Fruit fly (Drosophila melanogaster) whole organism, embryonic: Measurements from ENCODE around the gene COX7AL2.

Experiments
- Bteb2 ChIP-seq: fragments of 200-800 bp; sonication (Bioruptor generic); optimal IDR thresholded peaks from 2 replicates; lab custom pipeline; 2016; ENCODE audit warnings: missing biosample characterization, missing genetic modification characterization
- CG10654 ChIP-seq: fragments of 200-800 bp; sonication (Bioruptor generic); optimal IDR thresholded peaks from 2 replicates; lab custom pipeline; 2016; ENCODE audit warnings: missing biosample characterization, missing genetic modification characterization
- CG12299 ChIP-seq: fragments of 200-800 bp; sonication (Bioruptor generic); optimal IDR thresholded peaks from 2 replicates; lab custom pipeline; 2018; ENCODE audit warnings: missing biosample characterization, mild to moderate bottlenecking, missing genetic modification characterization
- CG12659 ChIP-seq: fragments of 200-800 bp; sonication (Bioruptor generic); optimal IDR thresholded peaks from 3 replicates; lab custom pipeline; 2017; ENCODE audit warnings: mild to moderate bottlenecking, missing biosample characterization, missing genetic modification reagents, missing genetic modification characterization
- CG14014 ChIP-seq: fragments of 200-800 bp; sonication (Bioruptor generic); IDR thresholded peaks from 2 replicates; pipeline ENCODE4 v1.3.6; 2022; ENCODE audit warnings: missing biosample characterization, missing genetic modification characterization
- CG15011 ChIP-seq: fragments of 200-800 bp; sonication (Bioruptor generic); optimal IDR thresholded peaks from 3 replicates; lab custom pipeline; 2018; ENCODE audit warnings: missing biosample characterization, mild to moderate bottlenecking, missing genetic modification characterization
- CG15269 ChIP-seq: fragments of 200-800 bp; sonication (Bioruptor generic); optimal IDR thresholded peaks from 2 replicates; lab custom pipeline; 2018; ENCODE audit warnings: missing biosample characterization, mild to moderate bottlenecking, missing genetic modification characterization, moderate library complexity
- CG15696 ChIP-seq: fragments of 200-800 bp; sonication (Bioruptor generic); optimal IDR thresholded peaks from 2 replicates; lab custom pipeline; 2019; ENCODE audit warnings: missing biosample characterization, mild to moderate bottlenecking, missing genetic modification characterization, moderate library complexity
- CG18764 ChIP-seq: fragments of 200-800 bp; sonication (Bioruptor generic); optimal IDR thresholded peaks from 3 replicates; lab custom pipeline; 2016; ENCODE audit warnings: missing biosample characterization, missing genetic modification characterization
- CG31224 ChIP-seq: fragments of 200-800 bp; sonication (Bioruptor generic); IDR thresholded peaks from 2 replicates; pipeline ENCODE4 v1.3.6; 2022; ENCODE audit warnings: missing biosample characterization, missing genetic modification characterization
- CG31365 ChIP-seq: fragments of 200-800 bp; sonication (Bioruptor generic); optimal IDR thresholded peaks from 2 replicates; lab custom pipeline; 2018; ENCODE audit warnings: missing biosample characterization, mild to moderate bottlenecking, missing genetic modification characterization
- CG3281 ChIP-seq: fragments of 200-800 bp; sonication (Bioruptor generic); optimal IDR thresholded peaks from 3 replicates; lab custom pipeline; 2017; ENCODE audit warnings: missing biosample characterization, mild to moderate bottlenecking, missing genetic modification characterization
- CG3407 ChIP-seq: fragments of 200-800 bp; sonication (Bioruptor generic); optimal IDR thresholded peaks from 2 replicates; lab custom pipeline; 2018; ENCODE audit warnings: missing biosample characterization, mild to moderate bottlenecking, missing genetic modification characterization
- CG34376 ChIP-seq: fragments of 200-800 bp; sonication (Bioruptor generic); optimal IDR thresholded peaks from 2 replicates; lab custom pipeline; 2018; ENCODE audit warnings: missing biosample characterization, mild to moderate bottlenecking, missing genetic modification characterization
- CG42726 ChIP-seq: fragments of 200-800 bp; sonication (Bioruptor generic); IDR thresholded peaks from 2 replicates; pipeline ENCODE4 v1.3.6; 2022; ENCODE audit warnings: missing biosample characterization, missing genetic modification characterization; ENCODE audit not compliant: partially characterized antibody
- CG6254 ChIP-seq: fragments of 200-800 bp; sonication (Bioruptor generic); optimal IDR thresholded peaks from 3 replicates; lab custom pipeline; 2017; ENCODE audit warnings: mild to moderate bottlenecking, missing biosample characterization, missing genetic modification reagents, missing genetic modification characterization
- CG6813 ChIP-seq: fragments of 200-800 bp; sonication (Bioruptor generic); optimal IDR thresholded peaks from 2 replicates; lab custom pipeline; 2017; ENCODE audit warnings: missing biosample characterization, missing genetic modification characterization, mild to moderate bottlenecking, moderate library complexity, missing genetic modification reagents
- CG7556 ChIP-seq: fragments of 200-800 bp; sonication (Bioruptor generic); optimal IDR thresholded peaks from 2 replicates; lab custom pipeline; 2017; ENCODE audit warnings: missing biosample characterization, mild to moderate bottlenecking, missing genetic modification characterization
- CG7745 ChIP-seq: fragments of 200-800 bp; sonication (Bioruptor generic); optimal IDR thresholded peaks from 2 replicates; lab custom pipeline; 2018; ENCODE audit warnings: missing biosample characterization, mild to moderate bottlenecking, missing genetic modification characterization, moderate library complexity
- CG7963 ChIP-seq: fragments of 200-800 bp; sonication (Bioruptor generic); IDR thresholded peaks from 3 replicates; pipeline ENCODE4 v1.3.6; 2022; ENCODE audit warnings: missing biosample characterization, missing genetic modification characterization; ENCODE audit not compliant: partially characterized antibody
- Fer1 ChIP-seq: fragments of 200-800 bp; sonication (Bioruptor generic); optimal IDR thresholded peaks from 2 replicates; lab custom pipeline; 2017; ENCODE audit warnings: missing biosample characterization, mild to moderate bottlenecking, missing genetic modification characterization
- HmgZ ChIP-seq: fragments of 200-800 bp; sonication (Bioruptor generic); optimal IDR thresholded peaks from 2 replicates; lab custom pipeline; 2018; ENCODE audit warnings: missing biosample characterization, mild to moderate bottlenecking, missing genetic modification characterization
- Jarid2 ChIP-seq: fragments of 200-800 bp; sonication (Bioruptor generic); optimal IDR thresholded peaks from 3 replicates; lab custom pipeline; 2017; ENCODE audit warnings: mild to moderate bottlenecking, missing biosample characterization, missing genetic modification reagents, missing genetic modification characterization
- NFAT ChIP-seq: fragments of 200-800 bp; sonication (Bioruptor generic); IDR thresholded peaks from 2 replicates; pipeline ENCODE4 v1.3.6; 2022; ENCODE audit warnings: missing biosample characterization, missing genetic modification characterization
- Optix ChIP-seq: fragments of 200-800 bp; sonication (Bioruptor generic); IDR thresholded peaks from 3 replicates; pipeline ENCODE4 v1.3.6; 2022; ENCODE audit warnings: missing biosample characterization, missing genetic modification characterization
- Ptx1 ChIP-seq: fragments of 200-800 bp; sonication (Bioruptor generic); IDR thresholded peaks from 2 replicates; pipeline ENCODE4 v1.3.6; 2022; ENCODE audit warnings: missing biosample characterization, missing genetic modification characterization
- Rx ChIP-seq: fragments of 200-800 bp; sonication (Bioruptor generic); IDR thresholded peaks from 2 replicates; pipeline ENCODE4 v1.3.6; 2022; ENCODE audit warnings: missing biosample characterization, missing genetic modification characterization
- Spps ChIP-seq: fragments of 200-800 bp; sonication (Bioruptor generic); optimal IDR thresholded peaks from 2 replicates; lab custom pipeline; 2018; ENCODE audit warnings: missing biosample characterization, mild to moderate bottlenecking, missing genetic modification characterization
- Stat92E ChIP-seq, 3 experiments: fragments of >200 bp in 2 of 3; fragments of 200-800 bp in 1 of 3; sonication (Bioruptor generic) in 1 of 3; optimal IDR thresholded peaks; 2 replicates each; lab custom pipeline; 2017 to 2019; ENCODE audit warnings: missing biosample characterization in 3 of 3, missing genetic modification characterization in 3 of 3, mild to moderate bottlenecking in 1 of 3, moderate library complexity in 1 of 3
- Tbp ChIP-seq: fragments of >200 bp; optimal IDR thresholded peaks from 2 replicates; lab custom pipeline; 2018; ENCODE audit warnings: missing biosample characterization, missing genetic modification characterization
- YL-1 ChIP-seq: fragments of 200-800 bp; sonication (Bioruptor generic); optimal IDR thresholded peaks from 3 replicates; lab custom pipeline; 2017; ENCODE audit warnings: missing biosample characterization, mild to moderate bottlenecking, missing genetic modification characterization
- aop ChIP-seq: fragments of 200-800 bp; sonication (Bioruptor generic); IDR thresholded peaks from 2 replicates; pipeline ENCODE4 v1.3.6; 2022; ENCODE audit warnings: missing biosample characterization, missing genetic modification characterization
- ato ChIP-seq: fragments of 200-800 bp; sonication (Bioruptor generic); IDR thresholded peaks from 2 replicates; pipeline ENCODE4 v1.3.6; 2022; ENCODE audit warnings: missing biosample characterization, missing genetic modification characterization; ENCODE audit not compliant: partially characterized antibody
- bcd ChIP-seq: fragments of 200-800 bp; sonication (Bioruptor generic); optimal IDR thresholded peaks from 2 replicates; lab custom pipeline; 2017; ENCODE audit warnings: missing biosample characterization, mild to moderate bottlenecking, missing genetic modification characterization
- en ChIP-seq: fragments of 200-800 bp; sonication (Bioruptor generic); optimal IDR thresholded peaks from 2 replicates; lab custom pipeline; 2016; ENCODE audit warnings: missing biosample characterization, missing genetic modification characterization
- exex ChIP-seq: fragments of 200-800 bp; sonication (Bioruptor generic); optimal IDR thresholded peaks from 4 replicates; lab custom pipeline; 2018; ENCODE audit warnings: missing biosample characterization, mild to moderate bottlenecking, missing genetic modification characterization, moderate library complexity
- gsb ChIP-seq: fragments of 200-800 bp; sonication (Bioruptor generic); IDR thresholded peaks from 2 replicates; pipeline ENCODE4 v1.3.6; 2022; ENCODE audit warnings: missing biosample characterization, missing genetic modification characterization
- insv ChIP-seq, 2 experiments: fragments of 200-800 bp; sonication (Bioruptor generic); optimal IDR thresholded peaks; 3 replicates each; lab custom pipeline; 2016 to 2018; ENCODE audit warnings: missing biosample characterization in 2 of 2, missing genetic modification characterization in 2 of 2
- nmo ChIP-seq: fragments of 200-800 bp; sonication (Bioruptor generic); optimal IDR thresholded peaks from 2 replicates; lab custom pipeline; 2018; ENCODE audit warnings: missing biosample characterization, mild to moderate bottlenecking, missing genetic modification characterization, moderate library complexity
- nom ChIP-seq: fragments of 200-800 bp; sonication (Bioruptor generic); optimal IDR thresholded peaks from 2 replicates; lab custom pipeline; 2017; ENCODE audit warnings: missing biosample characterization, missing genetic modification characterization, mild to moderate bottlenecking, moderate library complexity, missing genetic modification reagents
- p53 ChIP-seq: fragments of 200-800 bp; sonication (Bioruptor generic); optimal IDR thresholded peaks from 2 replicates; lab custom pipeline; 2016; ENCODE audit warnings: missing biosample characterization, missing genetic modification characterization
- row ChIP-seq: fragments of 200-800 bp; sonication (Bioruptor generic); IDR thresholded peaks from 3 replicates; pipeline ENCODE4 v1.3.6; 2022; ENCODE audit warnings: missing biosample characterization, missing genetic modification characterization
- sens ChIP-seq: fragments of 200-800 bp; sonication (Bioruptor generic); peaks from one replicate; lab custom pipeline; 2016; ENCODE audit warnings: missing biosample characterization, missing genetic modification characterization
- ssp ChIP-seq: fragments of 200-800 bp; sonication (Bioruptor generic); IDR thresholded peaks from 2 replicates; pipeline ENCODE4 v1.3.6; 2022; ENCODE audit warnings: missing biosample characterization, missing genetic modification characterization
- wek ChIP-seq: fragments of 200-800 bp; sonication (Bioruptor generic); optimal IDR thresholded peaks from 3 replicates; lab custom pipeline; 2018; ENCODE audit warnings: missing biosample characterization, mild to moderate bottlenecking, missing genetic modification characterization, moderate library complexity
- zen ChIP-seq: fragments of 200-800 bp; sonication (Bioruptor generic); optimal IDR thresholded peaks from 3 replicates; lab custom pipeline; 2018; ENCODE audit warnings: missing biosample characterization, mild to moderate bottlenecking, missing genetic modification characterization, moderate library complexity
- zfh1 ChIP-seq: fragments of 200-800 bp; sonication (Bioruptor generic); IDR thresholded peaks from 3 replicates; pipeline ENCODE4 v1.3.6; 2022; ENCODE audit warnings: missing biosample characterization, missing genetic modification characterization

The COX7AL2 gene

DNA sequence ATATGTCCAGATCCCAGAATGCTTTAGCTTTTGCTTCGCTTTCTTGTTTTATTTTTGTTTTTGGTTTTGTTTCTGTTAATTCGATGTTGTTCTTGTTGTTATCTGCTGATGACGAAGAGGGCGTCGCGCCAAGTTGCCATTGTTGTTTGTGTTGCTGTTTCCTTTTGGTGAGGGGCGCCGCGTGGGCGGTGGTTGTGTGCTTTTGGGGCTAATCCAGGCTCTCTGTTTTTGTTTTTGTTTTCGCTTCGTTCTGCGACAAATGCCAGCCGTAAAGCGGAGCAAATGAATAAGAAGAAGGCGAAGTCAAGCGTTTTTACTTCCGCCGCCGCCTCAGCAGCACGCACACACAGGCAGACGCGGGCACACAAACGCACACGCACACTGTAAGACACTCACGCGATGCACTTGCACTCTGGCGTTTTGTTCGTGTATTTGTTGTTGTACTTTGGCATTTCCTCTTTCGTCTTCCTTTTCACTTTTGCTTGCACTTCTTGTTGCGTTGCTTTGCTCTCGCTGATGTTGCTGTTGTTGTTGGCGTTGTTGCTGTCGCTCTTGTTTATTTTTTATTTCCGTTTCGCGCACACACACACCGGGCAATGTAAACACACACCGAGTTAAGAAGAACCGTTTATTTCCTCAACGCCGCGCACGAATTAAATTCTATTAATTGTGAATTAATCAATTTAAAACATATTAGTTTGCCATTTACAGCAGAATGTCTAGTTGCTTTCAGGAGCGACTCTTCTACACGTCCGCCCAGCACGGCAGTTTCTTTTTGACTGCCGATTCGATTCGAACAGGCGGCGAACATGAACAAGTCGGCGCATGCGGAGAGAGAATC is 19.5 kb downstream of the COX7AL2 start, which contains the start of gene aop:
Gene aop, minus strand, starts transcription at position 786 of the 841 bp plus-strand sequence.
- no peak for TF ChIP-seq Ptx1 (GFP tag; lab: Robert Waterston, UW)
- peak; percentile 23 for TF ChIP-seq CG15269 (tag; lab: Kevin White, UChicago)
- TF ChIP-seq sens (GFP tag; lab: Kevin White, UChicago): peak; percentile 82
- peak; percentile 29 for TF ChIP-seq CG12659 (GFP tag; lab: Kevin White, UChicago)
- TF ChIP-seq en: no peak
- TF ChIP-seq CG3407 (GFP tag; lab: Kevin White, UChicago): peak; percentile 5
- peak; percentile 46 for TF ChIP-seq nom (GFP tag; lab: Kevin White, UChicago)
- peak; percentile 98 for TF ChIP-seq Jarid2 (GFP tag; lab: Kevin White, UChicago)
- peak; percentile 18 for TF ChIP-seq CG15696
- peak; percentile 13 for TF ChIP-seq CG7556 (GFP tag; lab: Kevin White, UChicago)
- peak; percentile 48 for TF ChIP-seq exex
- no peak for TF ChIP-seq wek (GFP tag; lab: Kevin White, UChicago)
- TF ChIP-seq bcd: no peak
- peak in 1 of 2 experiments; percentile 51 for TF ChIP-seq insv (GFP tag; optimal IDR thresholded peaks at IDR 0.05; lab: Kevin White, UChicago)
- 0 out of 3 replicates have a peak, but pooled peaks have one; percentile 48 for TF ChIP-seq zfh1 (GFP tag; lab: Robert Waterston, UW)
- TF ChIP-seq HmgZ (tag; lab: Kevin White, UChicago): peak; percentile 52
- TF ChIP-seq CG15011: peak; percentile 7
- TF ChIP-seq Rx (GFP tag; lab: Robert Waterston, UW): no peak
- TF ChIP-seq CG6254 (GFP tag; lab: Kevin White, UChicago): peak; percentile 34
- TF ChIP-seq CG7963 (GFP tag; lab: Robert Waterston, UW): peak; percentile 21; the same call in 1 of the 3 replicates
- TF ChIP-seq CG10654 (GFP tag; lab: Kevin White, UChicago): no peak
- no peak for TF ChIP-seq gsb
- TF ChIP-seq CG7745: peak; percentile 45
- TF ChIP-seq ato: peak; percentile 61; the same call in 1 of the 2 replicates
- TF ChIP-seq CG3281 (GFP tag; lab: Kevin White, UChicago): peak; percentile 11
- TF ChIP-seq Stat92E (GFP tag; optimal IDR thresholded peaks at IDR 0.05; lab: Kevin White, UChicago): peak in 1 of 3 experiments; percentile 60
- peak; percentile 24 for TF ChIP-seq CG18764
- TF ChIP-seq nmo: peak; percentile 6
- TF ChIP-seq zen (tag; lab: Kevin White, UChicago): peak; percentile 68
- peak; percentile 16 for TF ChIP-seq CG12299 (tag; lab: Kevin White, UChicago)
- peak; percentile 11 for TF ChIP-seq Bteb2
- peak; percentile 14 for TF ChIP-seq YL-1 (GFP tag; lab: Kevin White, UChicago)
- peak; percentile 23; the same call in 1 of the 3 replicates for TF ChIP-seq row (GFP tag; lab: Robert Waterston, UW)
- TF ChIP-seq CG31224 (GFP tag; lab: Robert Waterston, UW): no peak
- TF ChIP-seq Tbp (GFP tag; lab: Kevin White, UChicago): no peak
- TF ChIP-seq CG6813 (GFP tag; lab: Kevin White, UChicago): peak; percentile 11
- peak; percentile 1; the same call in 1 of the 2 replicates for TF ChIP-seq ssp
- peak; percentile 32 for TF ChIP-seq CG34376
- TF ChIP-seq aop (GFP tag; lab: Robert Waterston, UW): peak; percentile 91
- TF ChIP-seq p53: peak; percentile 98
- no peak for TF ChIP-seq Optix (GFP tag; lab: Robert Waterston, UW)
- TF ChIP-seq CG42726 (GFP tag; lab: Robert Waterston, UW): peak; percentile 61; the same call in 1 of the 2 replicates
- TF ChIP-seq NFAT (GFP tag; lab: Robert Waterston, UW): peak; percentile 36; the same call in 1 of the 2 replicates
- peak; percentile 49 for TF ChIP-seq Fer1 (GFP tag; lab: Kevin White, UChicago)
- TF ChIP-seq Spps: peak; percentile 39
- 0 out of 2 replicates have a peak, but pooled peaks have one; percentile 5 for TF ChIP-seq CG14014 (GFP tag; lab: Robert Waterston, UW)
- TF ChIP-seq CG31365: no peak
